Fruit fly (Drosophila melanogaster) whole organism: ENCODE measurements around the gene CG34307.

ENCODE experiments used
- psq ChIP-seq: fragments of >200 bp; optimal IDR thresholded peaks from 2 replicates; lab custom pipeline; 2017
- usp ChIP-seq: fragments of >200 bp; optimal IDR thresholded peaks from 2 replicates; lab custom pipeline; 2017; ENCODE audit warnings: missing biosample characterization, missing genetic modification characterization, mixed read lengths

DNA sequence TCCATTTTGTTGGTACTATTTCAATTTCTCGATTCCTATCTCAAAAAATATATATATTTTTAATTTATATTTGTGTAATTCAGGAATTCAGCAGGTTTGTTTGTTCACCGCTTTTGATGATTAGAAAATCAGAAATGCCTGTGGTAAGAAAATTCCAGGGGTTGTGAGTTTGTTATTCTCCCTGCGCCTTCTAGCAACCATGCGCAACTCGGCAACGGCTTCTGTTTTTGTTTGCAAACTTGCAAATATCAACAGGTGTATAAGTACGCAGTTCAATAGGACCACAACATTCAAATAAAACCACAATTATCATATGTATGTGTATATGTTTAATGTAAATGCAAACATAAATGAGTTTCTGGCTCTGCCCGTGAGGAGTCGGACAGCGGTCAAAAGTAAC is 4.2 kb upstream of the CG34307 start, which contains the start of gene Dnali1:
- TF ChIP-seq usp (GFP tag; lab: Kevin White, UChicago) (no peak), psq (lab: Kevin White, UChicago) (no peak)
